Worm (Caenorhabditis elegans): ENCODE measurements around the gene ZK250.13.

DNA sequence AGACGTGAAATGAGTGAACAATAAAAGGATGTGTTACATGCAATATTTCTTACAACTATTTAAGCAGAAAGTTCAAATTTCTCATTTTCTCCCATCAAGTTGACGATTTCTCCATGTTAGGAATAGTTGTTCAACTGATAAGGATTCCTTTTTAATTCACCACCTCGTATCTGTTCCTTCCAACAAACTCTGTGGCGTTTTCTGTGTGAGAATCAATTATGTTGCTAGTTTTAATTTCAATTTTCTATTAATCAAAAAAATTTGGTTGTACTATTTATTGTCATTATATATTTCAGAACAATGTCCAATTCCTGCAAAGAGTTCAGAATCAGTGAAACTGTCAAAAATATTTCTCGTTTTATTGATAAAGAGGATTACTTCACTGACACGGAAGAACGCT, 49.5 kb upstream of the ZK250.13 start, which contains the start of gene math-44:
- TF ChIP-seq mep-1 (tag; optimal IDR thresholded peaks at IDR 0.05) (no peak), ceh-20 (GFP tag; IDR thresholded peaks at IDR 0.05) (no peak), mdl-1 (tag; optimal IDR thresholded peaks at IDR 0.05) (no peak), nhr-76 (tag; optimal IDR thresholded peaks at IDR 0.05) (no peak), nhr-11 (tag; optimal IDR thresholded peaks at IDR 0.05) (no peak)
